Worm (Caenorhabditis elegans): ENCODE measurements around the gene H35B03.1.

DNA sequence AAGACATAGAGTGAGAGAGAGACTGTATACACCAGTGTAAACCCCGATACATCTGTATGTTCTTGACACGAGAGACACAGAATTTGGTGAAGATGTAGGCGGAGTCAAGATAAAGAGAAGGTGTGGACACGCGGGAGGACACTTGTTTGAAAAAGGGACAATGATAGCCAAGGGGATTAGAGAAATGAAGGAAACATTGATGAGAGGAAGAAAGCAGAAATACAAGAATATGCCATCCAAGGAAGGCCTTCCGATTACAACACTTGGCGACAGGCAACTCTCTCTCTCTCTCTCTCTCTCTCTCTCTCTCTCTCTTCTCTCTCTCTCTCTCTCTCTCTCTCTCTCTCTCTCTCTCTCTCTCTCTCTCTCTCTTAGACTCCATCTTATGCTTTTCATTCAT, 18.8 kb upstream of the H35B03.1 start:
- TF ChIP-seq ceh-13 (GFP tag; optimal IDR thresholded peaks at IDR 0.05): no peak
- no peak for TF ChIP-seq aly-1 (tag; optimal IDR thresholded peaks at IDR 0.05)
